Fruit fly (Drosophila melanogaster) whole organism, pupa: ENCODE results near the gene RpL36A.
A peak's percentile ranks its signal among the peaks of the same experiment; 100 is the strongest.

ENCODE experiments used
- CG12605 ChIP-seq: fragments of 200-800 bp; sonication (Bioruptor generic); IDR thresholded peaks from 2 replicates; pipeline ENCODE4 v1.3.6; 2022; ENCODE audit warnings: missing biosample characterization, missing genetic modification characterization
- CG13204 ChIP-seq: fragments of 200-800 bp; sonication (Bioruptor generic); optimal IDR thresholded peaks from 2 replicates; lab custom pipeline; 2018; ENCODE audit warnings: missing biosample characterization, mild to moderate bottlenecking, missing genetic modification characterization, moderate library complexity
- CG15710 ChIP-seq: fragments of 200-800 bp; sonication (Bioruptor generic); optimal IDR thresholded peaks from 2 replicates; lab custom pipeline; 2018; ENCODE audit warnings: missing biosample characterization, mild to moderate bottlenecking, missing genetic modification characterization, moderate library complexity
- CG17806 ChIP-seq: fragments of 200-800 bp; sonication (Bioruptor generic); optimal IDR thresholded peaks from 2 replicates; lab custom pipeline; 2018; ENCODE audit warnings: missing biosample characterization, mild to moderate bottlenecking, missing genetic modification characterization, moderate library complexity
- CG32121 ChIP-seq: fragments of 200-800 bp; sonication (Bioruptor generic); IDR thresholded peaks from 2 replicates; pipeline ENCODE4 v1.3.6; 2022; ENCODE audit warnings: missing biosample characterization, missing genetic modification characterization
- CG34367 ChIP-seq: fragments of 200-800 bp; sonication (Bioruptor generic); optimal IDR thresholded peaks from 2 replicates; lab custom pipeline; 2018; ENCODE audit warnings: missing biosample characterization, mild to moderate bottlenecking, missing genetic modification characterization
- CG8301 ChIP-seq: fragments of 200-800 bp; sonication (Bioruptor generic); optimal IDR thresholded peaks from 2 replicates; lab custom pipeline; 2018; ENCODE audit warnings: missing biosample characterization, mild to moderate bottlenecking, missing genetic modification characterization
- fd96Ca ChIP-seq: fragments of 200-800 bp; sonication (Bioruptor generic); IDR thresholded peaks from 3 replicates; pipeline ENCODE4 v1.3.6; 2022; ENCODE audit warnings: missing biosample characterization, missing genetic modification characterization

- TF ChIP-seq CG32121 (GFP tag; lab: Robert Waterston, UW) (no peak), CG34367 (no peak), fd96Ca (GFP tag; lab: Robert Waterston, UW) (no peak), CG15710 (tag; lab: Kevin White, UChicago) (no peak), CG17806 (no peak), CG8301 (tag; lab: Kevin White, UChicago) (no peak), CG13204 (peak; percentile 25), CG12605 (peak; percentile 29; the same call in 1 of the 2 replicates)
These were observed 11.1 kb downstream of the RpL36A start for dm6 chr2L:8031588-8031987.
